Fruit fly (Drosophila melanogaster) whole organism, embryonic: ENCODE results near the gene CG5565.

Source experiments
- BEAF-32 ChIP-seq: fragments of 200-800 bp; sonication (Bioruptor generic); optimal IDR thresholded peaks from 3 replicates; lab custom pipeline; 2017; ENCODE audit warnings: missing biosample characterization, missing genetic modification characterization, mild to moderate bottlenecking, moderate library complexity, missing genetic modification reagents
- BtbVII ChIP-seq: fragments of 200-800 bp; sonication (Bioruptor generic); optimal IDR thresholded peaks from 3 replicates; lab custom pipeline; 2017; ENCODE audit warnings: missing biosample characterization, mild to moderate bottlenecking, missing genetic modification characterization
- CG10959 ChIP-seq: fragments of 200-800 bp; sonication (Bioruptor generic); IDR thresholded peaks from 2 replicates; pipeline ENCODE4 v1.3.6; 2022; ENCODE audit warnings: missing biosample characterization, missing genetic modification characterization
- CG11085 ChIP-seq: fragments of 200-800 bp; sonication (Bioruptor generic); IDR thresholded peaks from 2 replicates; pipeline ENCODE4 v1.3.6; 2022; ENCODE audit warnings: missing biosample characterization, missing genetic modification characterization
- CG11560 ChIP-seq: fragments of 200-800 bp; sonication (Bioruptor generic); IDR thresholded peaks from 3 replicates; pipeline ENCODE4 v1.3.6; 2022; ENCODE audit warnings: missing biosample characterization, missing genetic modification characterization
- CG14441 ChIP-seq: fragments of 200-800 bp; sonication (Bioruptor generic); IDR thresholded peaks from 2 replicates; pipeline ENCODE4 v1.3.6; 2022; ENCODE audit warnings: missing biosample characterization, missing genetic modification characterization
- CG15514 ChIP-seq: fragments of 200-800 bp; sonication (Bioruptor generic); optimal IDR thresholded peaks from 3 replicates; lab custom pipeline; 2017; ENCODE audit warnings: missing biosample characterization, missing genetic modification characterization, mild to moderate bottlenecking, moderate library complexity, missing genetic modification reagents
- CG1602 ChIP-seq: fragments of 200-800 bp; sonication (Bioruptor generic); optimal IDR thresholded peaks from 3 replicates; lab custom pipeline; 2016; ENCODE audit warnings: missing biosample characterization, missing genetic modification characterization
- CG1792 ChIP-seq: fragments of 200-800 bp; sonication (Bioruptor generic); optimal IDR thresholded peaks from 2 replicates; lab custom pipeline; 2016; ENCODE audit warnings: missing biosample characterization, missing genetic modification characterization
- CG31224 ChIP-seq: fragments of 200-800 bp; sonication (Bioruptor generic); IDR thresholded peaks from 2 replicates; pipeline ENCODE4 v1.3.6; 2022; ENCODE audit warnings: missing biosample characterization, missing genetic modification characterization
- CG32772 ChIP-seq: fragments of 200-800 bp; sonication (Bioruptor generic); IDR thresholded peaks from 2 replicates; pipeline ENCODE4 v1.3.6; 2022; ENCODE audit warnings: missing biosample characterization, missing genetic modification characterization
- CG3847 ChIP-seq: fragments of 200-800 bp; sonication (Bioruptor generic); IDR thresholded peaks from 2 replicates; pipeline ENCODE4 v1.3.6; 2022; ENCODE audit warnings: missing biosample characterization, missing genetic modification characterization
- CG3995 ChIP-seq: fragments of 200-800 bp; sonication (Bioruptor generic); optimal IDR thresholded peaks from 3 replicates; lab custom pipeline; 2016; ENCODE audit warnings: missing biosample characterization, missing genetic modification characterization
- CG5953 ChIP-seq: fragments of 200-800 bp; sonication (Bioruptor generic); IDR thresholded peaks from 2 replicates; pipeline ENCODE4 v1.3.6; 2022; ENCODE audit warnings: missing biosample characterization, missing genetic modification characterization
- CG6272 ChIP-seq: fragments of 200-800 bp; sonication (Bioruptor generic); IDR thresholded peaks from 2 replicates; pipeline ENCODE4 v1.3.6; 2022; ENCODE audit warnings: missing biosample characterization, missing genetic modification characterization
- CG6683 ChIP-seq: fragments of 200-800 bp; sonication (Bioruptor generic); optimal IDR thresholded peaks from 2 replicates; lab custom pipeline; 2017; ENCODE audit warnings: missing biosample characterization, mild to moderate bottlenecking, missing genetic modification characterization, missing genetic modification reagents
- CG8281 ChIP-seq: fragments of 200-800 bp; sonication (Bioruptor generic); optimal IDR thresholded peaks from 2 replicates; lab custom pipeline; 2018; ENCODE audit warnings: missing biosample characterization, mild to moderate bottlenecking, missing genetic modification characterization, moderate library complexity
- CG8290 ChIP-seq, 3 experiments: fragments of 200-800 bp; sonication (Bioruptor generic); optimal IDR thresholded peaks; 2 replicates each; lab custom pipeline; 2016 to 2019; ENCODE audit warnings: missing biosample characterization in 3 of 3, missing genetic modification characterization in 3 of 3, mild to moderate bottlenecking in 2 of 3, moderate library complexity in 1 of 3
- CG8765 ChIP-seq: fragments of 200-800 bp; sonication (Bioruptor generic); IDR thresholded peaks from 2 replicates; pipeline ENCODE4 v1.3.6; 2022; ENCODE audit warnings: missing biosample characterization, missing genetic modification characterization
- Dll ChIP-seq: fragments of 200-800 bp; sonication (Bioruptor generic); IDR thresholded peaks from 4 replicates; pipeline ENCODE4 v1.3.6; 2022; ENCODE audit warnings: missing biosample characterization, missing genetic modification characterization; ENCODE audit not compliant: partially characterized antibody
- Dp ChIP-seq: fragments of 200-800 bp; sonication (Bioruptor generic); optimal IDR thresholded peaks from 2 replicates; lab custom pipeline; 2018; ENCODE audit warnings: missing biosample characterization, mild to moderate bottlenecking, missing genetic modification characterization, moderate library complexity
- Fer3 ChIP-seq: fragments of 200-800 bp; sonication (Bioruptor generic); optimal IDR thresholded peaks from 2 replicates; lab custom pipeline; 2018; ENCODE audit warnings: missing biosample characterization, mild to moderate bottlenecking, missing genetic modification characterization, moderate library complexity
- Hand ChIP-seq: fragments of 200-800 bp; sonication (Bioruptor generic); optimal IDR thresholded peaks from 2 replicates; lab custom pipeline; 2017; ENCODE audit warnings: mild to moderate bottlenecking, missing biosample characterization, missing genetic modification reagents, missing genetic modification characterization
- Hey ChIP-seq: fragments of 200-800 bp; sonication (Bioruptor generic); optimal IDR thresholded peaks from 3 replicates; lab custom pipeline; 2018; ENCODE audit warnings: missing biosample characterization, mild to moderate bottlenecking, missing genetic modification characterization
- Oaz ChIP-seq: fragments of 200-800 bp; sonication (Bioruptor generic); IDR thresholded peaks from 2 replicates; pipeline ENCODE4 v1.3.6; 2022; ENCODE audit warnings: missing biosample characterization, missing genetic modification characterization
- Oli ChIP-seq: fragments of 200-800 bp; sonication (Bioruptor generic); optimal IDR thresholded peaks from 2 replicates; lab custom pipeline; 2018; ENCODE audit warnings: missing biosample characterization, mild to moderate bottlenecking, missing genetic modification characterization, moderate library complexity
- Opbp ChIP-seq: fragments of 200-800 bp; sonication (Bioruptor generic); IDR thresholded peaks from 3 replicates; pipeline ENCODE4 v1.3.6; 2022; ENCODE audit warnings: missing biosample characterization, missing genetic modification characterization; ENCODE audit not compliant: partially characterized antibody
- Sin3A ChIP-seq: fragments of >200 bp; optimal IDR thresholded peaks from 2 replicates; lab custom pipeline; 2018
- Vsx1 ChIP-seq: fragments of 200-800 bp; sonication (Bioruptor generic); optimal IDR thresholded peaks from 2 replicates; lab custom pipeline; 2017; ENCODE audit warnings: missing biosample characterization, mild to moderate bottlenecking, missing genetic modification characterization, missing genetic modification reagents
- al ChIP-seq: fragments of 200-800 bp; sonication (Bioruptor generic); IDR thresholded peaks from 2 replicates; pipeline ENCODE4 v1.3.6; 2022; ENCODE audit warnings: missing biosample characterization, missing genetic modification characterization
- ato ChIP-seq: fragments of 200-800 bp; sonication (Bioruptor generic); IDR thresholded peaks from 2 replicates; pipeline ENCODE4 v1.3.6; 2022; ENCODE audit warnings: missing biosample characterization, missing genetic modification characterization; ENCODE audit not compliant: partially characterized antibody
- chm ChIP-seq: fragments of 200-800 bp; sonication (Bioruptor generic); IDR thresholded peaks from 2 replicates; pipeline ENCODE4 v1.3.6; 2022; ENCODE audit warnings: missing biosample characterization, missing genetic modification characterization
- da ChIP-seq: fragments of 200-800 bp; sonication (Bioruptor generic); optimal IDR thresholded peaks from 2 replicates; lab custom pipeline; 2016; ENCODE audit warnings: missing biosample characterization, missing genetic modification characterization
- fru ChIP-seq: fragments of >200 bp; optimal IDR thresholded peaks from 2 replicates; lab custom pipeline; 2017
- grau ChIP-seq: fragments of 200-800 bp; optimal IDR thresholded peaks from 3 replicates; lab custom pipeline; 2019; ENCODE audit warnings: missing biosample characterization, mild to moderate bottlenecking, missing genetic modification characterization, moderate library complexity
- gsb-n ChIP-seq: fragments of 200-800 bp; sonication (Bioruptor generic); optimal IDR thresholded peaks from 3 replicates; lab custom pipeline; 2018; ENCODE audit warnings: missing biosample characterization, mild to moderate bottlenecking, missing genetic modification characterization
- hb ChIP-seq: fragments of 200-800 bp; sonication (Bioruptor generic); IDR thresholded peaks from 3 replicates; pipeline ENCODE4 v1.3.6; 2022; ENCODE audit warnings: missing biosample characterization, missing genetic modification characterization; ENCODE audit not compliant: partially characterized antibody
- jigr1 ChIP-seq: fragments of 200-800 bp; sonication (Bioruptor generic); IDR thresholded peaks from 3 replicates; pipeline ENCODE4 v1.3.6; 2022; ENCODE audit warnings: missing biosample characterization, missing genetic modification characterization
- lov ChIP-seq, 2 experiments: fragments of 200-800 bp in 1 of 2; fragments of >200 bp in 1 of 2; sonication (Bioruptor generic) in 1 of 2; IDR thresholded peaks in 1 of 2; optimal IDR thresholded peaks in 1 of 2; 2 replicates in 1 of 2; 3 replicates in 1 of 2; pipeline versions ENCODE4 v1.3.6 to Lab custom; 2017 to 2022; ENCODE audit warnings: missing biosample characterization in 1 of 2, missing genetic modification characterization in 1 of 2
- nom ChIP-seq: fragments of 200-800 bp; sonication (Bioruptor generic); optimal IDR thresholded peaks from 2 replicates; lab custom pipeline; 2017; ENCODE audit warnings: missing biosample characterization, missing genetic modification characterization, mild to moderate bottlenecking, moderate library complexity, missing genetic modification reagents
- oc ChIP-seq: fragments of 200-800 bp; sonication (Bioruptor generic); optimal IDR thresholded peaks from 2 replicates; lab custom pipeline; 2018; ENCODE audit warnings: missing biosample characterization, mild to moderate bottlenecking, missing genetic modification characterization, moderate library complexity
- odd ChIP-seq: fragments of 200-800 bp; sonication (Bioruptor generic); optimal IDR thresholded peaks from 2 replicates; lab custom pipeline; 2017; ENCODE audit warnings: missing biosample characterization, mild to moderate bottlenecking, missing genetic modification characterization
- phol ChIP-seq: fragments of 200-800 bp; sonication (Bioruptor generic); optimal IDR thresholded peaks from 3 replicates; lab custom pipeline; 2018; ENCODE audit warnings: missing biosample characterization, mild to moderate bottlenecking, missing genetic modification characterization, moderate library complexity
- run ChIP-seq: fragments of 200-800 bp; sonication (Bioruptor generic); optimal IDR thresholded peaks from 3 replicates; lab custom pipeline; 2018; ENCODE audit warnings: missing biosample characterization, mild to moderate bottlenecking, missing genetic modification characterization
- slbo ChIP-seq: fragments of 200-800 bp; sonication (Bioruptor generic); IDR thresholded peaks from 2 replicates; pipeline ENCODE4 v1.3.6; 2022; ENCODE audit warnings: missing biosample characterization, missing genetic modification characterization
- so ChIP-seq: fragments of 200-800 bp; sonication (Bioruptor generic); IDR thresholded peaks from 3 replicates; pipeline ENCODE4 v1.3.6; 2022; ENCODE audit warnings: missing biosample characterization, missing genetic modification characterization
- tio ChIP-seq: fragments of 200-800 bp; sonication (Bioruptor generic); optimal IDR thresholded peaks from 2 replicates; lab custom pipeline; 2017; ENCODE audit warnings: missing biosample characterization, missing genetic modification characterization, inconsistent platforms
- twi ChIP-seq: fragments of 200-800 bp; optimal IDR thresholded peaks from 2 replicates; lab custom pipeline; 2019; ENCODE audit warnings: missing biosample characterization, mild to moderate bottlenecking, missing genetic modification characterization, moderate library complexity
- usp ChIP-seq: fragments of >200 bp; optimal IDR thresholded peaks from 2 replicates; lab custom pipeline; 2017; ENCODE audit warnings: missing biosample characterization, missing genetic modification characterization
- zfh2 ChIP-seq: fragments of 200-800 bp; sonication (Bioruptor generic); optimal IDR thresholded peaks from 2 replicates; lab custom pipeline; 2016; ENCODE audit warnings: missing biosample characterization, missing genetic modification characterization

The CG5565 gene

DNA sequence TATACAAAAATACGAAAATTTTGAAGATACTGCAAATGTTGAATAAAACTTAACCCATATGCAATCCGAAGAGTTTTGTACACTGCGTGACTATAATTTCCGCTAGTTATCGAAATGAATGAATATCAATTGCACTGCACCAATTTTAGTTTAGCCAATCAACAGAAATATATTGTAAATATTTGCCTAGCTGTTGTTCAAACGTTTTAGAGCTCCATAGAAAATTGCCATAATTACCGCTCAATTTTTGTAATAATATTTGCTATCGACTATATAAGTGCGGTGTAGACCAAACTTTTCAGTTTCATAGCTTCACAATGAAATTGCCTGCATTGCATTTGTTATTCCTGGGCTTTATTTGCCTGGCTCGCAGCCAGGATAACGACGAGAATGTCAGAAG lies 26.9 kb downstream of the CG5565 start, which contains the start of gene a5:
Gene a5 (plus strand): TSS at position 301 of the 400 bp plus-strand sequence.
- TF ChIP-seq run (tag; lab: Kevin White, UChicago) (no peak), CG6272 (GFP tag; lab: Robert Waterston, UW) (no peak), CG8281 (no peak), twi (no peak)

DNA sequence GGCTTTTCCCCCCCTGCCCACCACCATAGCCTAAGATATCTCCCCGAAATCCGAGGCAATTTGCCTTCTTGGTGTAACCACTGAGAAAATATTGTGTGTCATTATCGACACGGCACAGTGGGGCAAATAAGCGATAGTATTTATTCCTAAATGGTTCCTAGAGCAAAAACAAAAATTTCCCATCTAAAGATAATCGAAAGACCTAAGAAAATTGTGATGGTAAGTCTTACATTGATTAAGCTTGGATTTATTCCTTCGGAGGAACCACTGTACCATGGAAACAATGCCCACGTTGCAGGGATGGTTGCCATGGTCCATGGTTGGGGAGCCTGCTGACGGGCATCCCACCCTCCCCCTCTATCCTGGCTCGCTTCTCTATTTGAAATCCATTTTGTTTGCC lies 39.3 kb downstream of the CG5565 start:
- TF ChIP-seq Vsx1 (GFP tag; lab: Kevin White, UChicago) (no peak), CG1602 (GFP tag; lab: Kevin White, UChicago) (no peak), CG15514 (GFP tag; lab: Kevin White, UChicago) (peak; percentile 24), CG1792 (GFP tag; lab: Kevin White, UChicago) (no peak), chm (GFP tag; lab: Robert Waterston, UW) (peak; percentile 52; the same call in 1 of the 2 replicates), Dll (no peak), CG11560 (tag; lab: Robert Waterston, UW) (no peak), Oli (tag; lab: Kevin White, UChicago) (peak; percentile 29), CG11085 (no peak), CG8290 (GFP tag; optimal IDR thresholded peaks at IDR 0.05; lab: Kevin White, UChicago) (no peak), CG8290 (tag; optimal IDR thresholded peaks at IDR 0.05; lab: Kevin White, UChicago) (peak in 1 of 2 experiments; percentile 24), CG6683 (GFP tag; lab: Kevin White, UChicago) (no peak), ato (GFP tag; lab: Robert Waterston, UW) (no peak), slbo (GFP tag; lab: Robert Waterston, UW) (peak; percentile 67), phol (tag; lab: Kevin White, UChicago) (peak; percentile 9), usp (no peak), Dp (GFP tag; lab: Kevin White, UChicago) (no peak), Opbp (GFP tag; lab: Robert Waterston, UW) (no peak), CG10959 (GFP tag; lab: Robert Waterston, UW) (no peak), jigr1 (GFP tag; lab: Robert Waterston, UW) (no peak), da (no peak), nom (GFP tag; lab: Kevin White, UChicago) (no peak), lov (optimal IDR thresholded peaks at IDR 0.05; lab: Kevin White, UChicago) (no peak), lov (GFP tag; IDR thresholded peaks at IDR 0.05; lab: Robert Waterston, UW) (no peak), Hey (tag; lab: Kevin White, UChicago) (no peak), oc (tag; lab: Kevin White, UChicago) (no peak), zfh2 (GFP tag; lab: Kevin White, UChicago) (no peak), CG32772 (GFP tag; lab: Robert Waterston, UW) (no peak), odd (GFP tag; lab: Kevin White, UChicago) (no peak), Fer3 (peak; percentile 29), CG8765 (GFP tag; lab: Robert Waterston, UW) (no peak), so (GFP tag; lab: Robert Waterston, UW) (no peak), grau (tag; lab: Kevin White, UChicago) (peak; percentile 47), Oaz (GFP tag; lab: Robert Waterston, UW) (no peak), CG5953 (GFP tag; lab: Robert Waterston, UW) (no peak), gsb-n (tag; lab: Kevin White, UChicago) (no peak), CG3847 (GFP tag; lab: Robert Waterston, UW) (no peak), hb (GFP tag; lab: Robert Waterston, UW) (no peak), Sin3A (lab: Kevin White, UChicago) (no peak), tio (GFP tag; lab: Kevin White, UChicago) (peak; percentile 21), Hand (no peak), fru (lab: Kevin White, UChicago) (no peak), BEAF-32 (GFP tag; lab: Kevin White, UChicago) (no peak), CG31224 (no peak), CG14441 (GFP tag; lab: Robert Waterston, UW) (no peak), CG3995 (GFP tag; lab: Kevin White, UChicago) (no peak), al (GFP tag; lab: Robert Waterston, UW) (no peak), BtbVII (GFP tag; lab: Kevin White, UChicago) (no peak)
